Worm (Caenorhabditis elegans): ENCODE measurements around the gene C47D12.2.
A peak's percentile ranks its signal among the peaks of the same experiment; 100 is the strongest.

The C47D12.2 gene

DNA sequence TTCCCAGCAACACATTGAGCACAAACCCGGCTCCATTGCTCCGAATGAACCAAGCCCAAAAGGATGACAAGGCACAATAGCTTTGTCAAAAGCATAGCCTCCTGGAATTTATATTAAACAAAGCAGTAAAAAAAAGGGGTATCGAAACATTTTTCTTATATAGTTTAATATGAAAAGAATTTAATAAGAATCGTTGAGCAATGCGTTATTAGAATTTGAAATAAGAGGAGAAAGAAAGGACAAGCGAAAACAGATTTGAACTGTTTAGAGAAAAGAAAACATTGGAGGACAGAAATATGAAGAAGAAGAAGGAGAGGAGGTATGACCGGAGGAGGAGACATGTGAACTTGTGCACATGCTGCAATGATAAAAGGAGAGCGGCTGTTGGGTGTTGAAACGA is 9.1 kb downstream of the C47D12.2 start, which contains the start of gene C47D12.5:
Gene C47D12.5, minus strand, starts transcription at position 101 of the 400 bp plus-strand sequence.
- TF ChIP-seq lin-15B (tag; optimal IDR thresholded peaks at IDR 0.05) (no peak), sox-4 (tag; optimal IDR thresholded peaks at IDR 0.05) (no peak), lin-13 (GFP tag; optimal IDR thresholded peaks at IDR 0.05) (no peak)

DNA sequence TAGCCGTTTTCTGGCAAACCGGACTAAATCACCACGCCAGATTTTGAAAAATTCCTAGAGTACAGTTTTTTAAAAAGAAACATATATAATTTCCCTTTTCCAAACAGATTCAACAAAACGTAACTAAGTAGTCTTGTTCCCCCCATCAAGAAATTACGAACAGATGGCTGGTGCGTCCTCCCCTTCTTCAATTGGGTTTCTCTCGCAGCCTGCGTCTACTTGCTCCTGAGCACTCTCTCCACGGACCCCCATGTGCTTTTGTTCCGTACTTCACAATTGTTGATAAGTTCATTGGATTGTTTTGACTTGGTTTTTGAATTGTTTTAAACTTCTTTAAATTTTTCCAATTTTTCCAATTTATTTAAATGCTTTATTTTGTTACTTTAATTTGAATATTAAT is 11.9 kb downstream of the C47D12.2 start:
- peak; percentile 85 for TF ChIP-seq dsc-1 (tag; optimal IDR thresholded peaks at IDR 0.05)
- TF ChIP-seq rnt-1 (tag; optimal IDR thresholded peaks at IDR 0.05), result peak; percentile 14
- no peak for TF ChIP-seq fkh-4 (tag; optimal IDR thresholded peaks at IDR 0.05; ENCODE audit: borderline replicate concordance)
- no peak for TF ChIP-seq nhr-84 (tag; optimal IDR thresholded peaks at IDR 0.05)
- TF ChIP-seq efl-1 (optimal IDR thresholded peaks at IDR 0.05), result peak in 1 of 2 experiments; percentile 5
- peak in 1 of 2 experiments; percentile 66 for TF ChIP-seq efl-1 (GFP tag; optimal IDR thresholded peaks at IDR 0.05 in 1 of 2)
- TF ChIP-seq unc-130 (tag; optimal IDR thresholded peaks at IDR 0.05), result no peak
- no peak for TF ChIP-seq pag-3 (tag; optimal IDR thresholded peaks at IDR 0.05; ENCODE audit: borderline replicate concordance, insufficient read depth)
- peak; percentile 72 for TF ChIP-seq lin-14 (GFP tag; optimal IDR thresholded peaks at IDR 0.05)

DNA sequence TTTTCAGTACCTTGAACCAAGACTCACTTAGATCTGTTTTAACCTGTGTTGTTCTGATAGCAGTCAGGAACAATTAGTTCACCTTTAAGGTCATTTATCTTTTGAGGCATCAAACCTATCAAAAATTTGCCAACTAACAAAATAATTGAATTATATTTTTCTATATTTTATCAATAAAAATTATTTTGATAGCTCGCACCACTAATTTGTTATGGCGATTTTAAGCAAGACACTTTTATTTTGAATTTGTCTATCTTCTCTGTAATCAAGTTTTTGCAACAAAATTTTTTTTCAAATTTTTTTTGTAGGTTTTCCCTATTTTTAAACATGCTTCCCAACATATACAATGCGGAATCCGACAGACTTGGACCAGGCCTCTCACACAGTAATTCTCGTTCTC is 12.5 kb downstream of the C47D12.2 start, which contains the start of gene kel-1:
Gene kel-1, plus strand, starts transcription at position 301 of the 400 bp plus-strand sequence.
- TF ChIP-seq ets-5 (GFP tag; IDR thresholded peaks at IDR 0.05) (no peak), nhr-90 (tag; optimal IDR thresholded peaks at IDR 0.05; ENCODE audit: poor library complexity) (no peak), elt-3 (tag; optimal IDR thresholded peaks at IDR 0.05) (no peak), sptf-1 (tag; optimal IDR thresholded peaks at IDR 0.05) (no peak), tbx-2 (tag; optimal IDR thresholded peaks at IDR 0.05) (no peak), sox-4 (tag; optimal IDR thresholded peaks at IDR 0.05) (no peak), efl-1 (optimal IDR thresholded peaks at IDR 0.05) (no peak), efl-1 (GFP tag; optimal IDR thresholded peaks at IDR 0.05 in 1 of 2) (no peak), nhr-28 (tag; optimal IDR thresholded peaks at IDR 0.05) (no peak), C16A3.4 (tag; optimal IDR thresholded peaks at IDR 0.05) (no peak), skn-1 (tag; optimal IDR thresholded peaks at IDR 0.05) (no peak), C34B4.2 (tag; optimal IDR thresholded peaks at IDR 0.05) (no peak), pag-3 (tag; optimal IDR thresholded peaks at IDR 0.05; ENCODE audit: borderline replicate concordance, insufficient read depth) (no peak), lir-3 (tag; optimal IDR thresholded peaks at IDR 0.05; ENCODE audit: poor library complexity) (no peak), ceh-90 (tag; optimal IDR thresholded peaks at IDR 0.05) (no peak), hlh-17 (GFP tag; optimal IDR thresholded peaks at IDR 0.05; ENCODE audit: borderline replicate concordance) (no peak), elt-2 (tag; optimal IDR thresholded peaks at IDR 0.05) (no peak)

DNA sequence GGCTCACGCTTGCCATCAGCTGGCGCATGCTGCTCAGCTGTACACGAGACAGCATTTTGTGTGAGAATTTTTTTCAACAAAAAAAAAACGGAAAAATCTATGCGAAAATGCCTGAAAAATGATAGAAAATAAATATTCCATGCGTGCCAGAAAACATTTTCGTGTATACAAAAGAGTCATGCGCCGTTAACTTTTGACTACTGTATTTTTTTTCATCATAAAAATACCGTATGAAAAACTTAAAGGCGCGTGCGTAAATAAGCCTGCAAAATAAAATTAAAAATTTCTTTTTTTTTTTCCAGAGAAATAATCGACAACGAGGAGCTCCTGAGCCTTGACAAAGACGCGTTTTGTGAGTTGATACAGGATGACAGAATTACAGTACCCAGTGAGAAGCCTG is 13.8 kb downstream of the C47D12.2 start:
- no peak for TF ChIP-seq sptf-1 (tag; optimal IDR thresholded peaks at IDR 0.05)
- TF ChIP-seq nhr-77 (tag; optimal IDR thresholded peaks at IDR 0.05), result no peak
- no peak for TF ChIP-seq ceh-88 (GFP tag; IDR thresholded peaks at IDR 0.05)
- no peak for TF ChIP-seq tbx-2 (tag; optimal IDR thresholded peaks at IDR 0.05)
- TF ChIP-seq ceh-90 (tag; optimal IDR thresholded peaks at IDR 0.05), result no peak
- no peak for TF ChIP-seq pag-3 (tag; optimal IDR thresholded peaks at IDR 0.05; ENCODE audit: borderline replicate concordance, insufficient read depth)
- TF ChIP-seq zip-4 (GFP tag; optimal IDR thresholded peaks at IDR 0.05), result no peak
- no peak for TF ChIP-seq unc-130 (tag; optimal IDR thresholded peaks at IDR 0.05)
- TF ChIP-seq unc-98 (GFP tag; IDR thresholded peaks at IDR 0.05), result no peak
- no peak for TF ChIP-seq nhr-19 (GFP tag; conservative IDR thresholded peaks at IDR 0.05)

DNA sequence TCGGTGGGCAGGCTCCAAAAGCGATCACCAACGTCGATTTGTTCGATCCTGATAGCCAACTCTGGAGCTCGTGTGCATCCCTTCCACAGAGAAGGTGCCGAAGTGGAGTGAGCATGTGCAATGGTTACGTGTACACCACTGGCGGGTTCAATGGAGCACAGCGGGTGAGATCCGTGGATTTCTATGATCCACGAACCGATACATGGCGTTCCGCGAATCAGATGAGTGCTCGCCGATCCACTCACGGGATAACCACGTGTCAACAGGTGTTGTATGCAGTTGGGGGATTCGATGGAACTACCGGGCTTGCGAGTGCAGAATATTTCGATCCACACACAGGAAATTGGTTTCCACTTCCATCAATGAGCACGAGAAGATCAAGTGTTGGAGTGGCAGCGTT is 14.8 kb downstream of the C47D12.2 start:
- no peak for TF ChIP-seq nhr-19 (GFP tag; conservative IDR thresholded peaks at IDR 0.05)
- no peak for TF ChIP-seq ceh-90 (tag; optimal IDR thresholded peaks at IDR 0.05)
- no peak for TF ChIP-seq lin-39 (tag; optimal IDR thresholded peaks at IDR 0.05)
- no peak for TF ChIP-seq mdl-1 (tag; optimal IDR thresholded peaks at IDR 0.05)
- TF ChIP-seq zip-4 (GFP tag; optimal IDR thresholded peaks at IDR 0.05), result no peak
- no peak for TF ChIP-seq unc-62 (GFP tag; optimal IDR thresholded peaks at IDR 0.05)
- no peak for TF ChIP-seq unc-30 (tag; optimal IDR thresholded peaks at IDR 0.05)
- TF ChIP-seq isw-1 (GFP tag; IDR thresholded peaks at IDR 0.05), result no peak
